Worm (Caenorhabditis elegans) whole organism, dauer: Measurements from ENCODE around the gene C48B4.11.

Experiments used
- unc-62 ChIP-seq: sonication (generic microtip); optimal IDR thresholded peaks from 2 replicates; lab custom pipeline; 2017; ENCODE audit warnings: missing biosample characterization, missing genetic modification reagents, missing genetic modification characterization

Gene C48B4.11

DNA sequence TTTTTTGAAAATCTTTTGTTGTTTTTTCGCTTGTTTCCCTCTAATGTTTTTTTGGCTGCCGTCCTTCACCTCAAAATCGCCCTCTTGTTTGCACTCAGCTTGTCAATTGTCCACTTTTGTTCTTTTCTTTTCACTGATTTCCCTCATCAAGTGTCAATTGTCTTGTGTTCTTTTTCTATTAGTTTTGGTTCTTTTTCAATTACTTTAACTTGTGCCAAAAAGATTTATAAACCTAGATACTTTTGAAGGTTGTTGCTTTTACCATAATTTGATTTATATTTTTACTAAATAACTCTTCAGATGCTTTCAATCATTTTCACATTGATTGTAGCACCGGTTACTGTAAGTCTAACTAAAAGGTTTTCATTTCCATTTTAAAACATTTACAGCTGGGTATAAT is 2.5 kb upstream of the C48B4.11 start, which contains the start of gene C48B4.13:
Gene C48B4.13, plus strand, starts transcription at position 301 of the 400 bp plus-strand sequence.
- TF ChIP-seq unc-62: no peak

- TF ChIP-seq unc-62: no peak
These were observed 1.5 kb downstream of the C48B4.11 start, which contains the start of gene C48B4.10 for ce11 chrIII:9564410-9564809. C48B4.10 (minus strand) TSS chrIII:9564510.

ce11 chrIII:9563235-9563634 is 2.7 kb downstream of the C48B4.11 start, which contains the start of gene C48B4.9:
C48B4.9 (minus strand) TSS chrIII:9563335.
- no peak for TF ChIP-seq unc-62

ce11 chrIII:9561158-9561557 is 4.8 kb downstream of the C48B4.11 start, which contains the start of gene C48B4.8:
C48B4.8 (minus strand) TSS chrIII:9561258.
- no peak for TF ChIP-seq unc-62

DNA sequence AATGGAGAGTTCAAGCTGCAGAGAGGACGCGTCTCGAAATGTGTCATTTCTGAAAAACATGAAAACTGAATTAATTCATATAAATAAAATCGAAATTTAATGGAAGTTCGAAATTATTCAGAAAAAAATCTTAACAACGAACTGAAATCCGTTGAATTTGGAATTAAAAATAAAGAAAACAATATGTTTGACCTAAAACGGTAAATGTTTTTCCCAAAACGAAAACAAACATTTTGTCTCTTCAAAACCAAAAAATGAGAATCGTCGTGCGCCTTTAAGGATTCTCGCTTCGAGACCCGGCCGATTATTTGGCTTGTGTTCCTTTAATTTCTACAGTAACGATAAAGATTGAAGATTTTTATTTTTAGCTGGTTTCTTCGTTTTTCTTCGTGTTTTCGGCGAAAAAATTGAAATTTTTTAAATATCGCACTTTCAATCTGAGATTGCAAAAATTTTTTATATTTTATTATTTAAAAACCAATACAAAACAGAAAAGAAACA is 6.5 kb downstream of the C48B4.11 start, which contains the start of gene C48B4.7:
Gene C48B4.7, minus strand, starts transcription at position 51 of the 501 bp plus-strand sequence.
- TF ChIP-seq unc-62: no peak

DNA sequence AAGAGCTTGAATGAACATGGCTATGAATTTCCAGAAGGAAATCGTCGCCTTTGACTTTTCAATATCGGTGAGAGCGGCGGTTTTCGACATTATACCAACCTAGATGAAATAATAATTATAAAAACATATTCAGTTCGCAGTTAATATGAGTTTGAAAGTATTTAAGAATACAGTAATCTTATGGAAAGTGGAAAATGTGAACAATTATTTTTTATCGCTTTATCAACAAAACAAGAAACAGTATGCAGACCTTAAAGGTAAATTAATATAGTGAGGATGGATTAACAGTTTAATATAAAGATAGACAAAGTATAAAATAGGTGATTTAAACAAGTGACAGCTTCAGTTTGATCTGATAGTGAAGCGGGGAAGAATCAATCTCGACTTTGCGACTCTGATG is 7.5 kb downstream of the C48B4.11 start, which contains the start of gene C48B4.6:
Gene C48B4.6, minus strand, starts transcription at position 101 of the 400 bp plus-strand sequence.
- TF ChIP-seq unc-62: no peak

DNA sequence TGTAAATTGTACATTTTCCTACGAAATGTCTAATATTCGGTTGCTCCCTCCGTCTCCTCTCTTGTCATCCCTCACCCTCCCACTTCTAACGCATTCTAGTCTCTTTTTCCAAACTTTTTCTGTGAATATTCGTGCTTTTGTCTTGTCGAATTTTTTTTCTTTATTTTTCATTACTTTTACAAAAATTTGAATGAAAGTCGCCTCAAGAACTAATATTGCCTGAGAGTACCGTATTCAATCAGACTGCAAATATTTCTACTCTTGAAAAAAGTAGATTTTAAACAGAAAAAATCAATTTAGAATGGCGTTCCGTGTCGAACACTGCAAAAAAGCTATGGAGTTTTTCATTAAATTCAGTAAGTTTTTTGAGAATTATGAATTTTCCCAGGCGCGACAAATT is 9.6 kb downstream of the C48B4.11 start, which contains the start of gene ZK1098.11:
Gene ZK1098.11, plus strand, starts transcription at position 301 of the 400 bp plus-strand sequence.
- TF ChIP-seq unc-62: no peak

DNA sequence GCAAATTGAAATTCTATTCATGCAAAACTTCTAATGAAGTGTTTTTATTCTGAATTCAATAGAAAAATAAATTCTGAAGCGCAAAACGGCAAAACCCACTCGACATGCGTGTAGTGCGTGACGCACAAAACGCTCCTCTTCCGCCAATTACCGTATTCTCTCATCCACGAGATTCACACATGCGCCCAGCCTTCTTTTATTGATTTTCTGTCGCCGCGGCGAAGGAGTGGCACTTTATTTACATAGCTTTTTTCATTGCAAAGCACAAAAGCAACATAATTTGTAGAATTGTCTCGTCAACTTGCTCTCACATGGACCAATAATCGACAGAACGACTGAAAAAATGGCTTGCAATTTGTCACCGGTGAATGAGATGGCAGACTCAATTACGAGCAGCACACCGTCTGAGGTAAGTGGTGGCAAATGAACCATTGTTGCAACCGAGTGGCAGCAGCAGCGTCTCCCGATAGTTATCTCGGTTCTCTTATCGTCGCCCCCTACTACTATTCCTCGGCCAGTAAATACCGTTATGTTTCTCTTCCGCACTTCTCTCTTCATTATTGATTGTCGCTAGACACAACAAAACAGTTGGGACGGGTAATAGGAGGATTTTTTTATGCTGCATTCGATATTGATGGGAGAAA is 19.8 kb downstream of the C48B4.11 start, which contains the start of gene unc-16:
Gene unc-16, plus strand, starts transcription at position 243 of the 644 bp plus-strand sequence.
- TF ChIP-seq unc-62: no peak

ce11 chrIII:9544820-9545219 is 21.1 kb downstream of the C48B4.11 start, which contains the start of gene ZK1098.12:
ZK1098.12 (plus strand) TSS chrIII:9545120.
- TF ChIP-seq unc-62: no peak

ce11 chrIII:9544125-9544524 is 21.8 kb downstream of the C48B4.11 start, which contains the start of gene ZK1098.9:
ZK1098.9 (plus strand) TSS chrIII:9544425.
- TF ChIP-seq unc-62: no peak

DNA sequence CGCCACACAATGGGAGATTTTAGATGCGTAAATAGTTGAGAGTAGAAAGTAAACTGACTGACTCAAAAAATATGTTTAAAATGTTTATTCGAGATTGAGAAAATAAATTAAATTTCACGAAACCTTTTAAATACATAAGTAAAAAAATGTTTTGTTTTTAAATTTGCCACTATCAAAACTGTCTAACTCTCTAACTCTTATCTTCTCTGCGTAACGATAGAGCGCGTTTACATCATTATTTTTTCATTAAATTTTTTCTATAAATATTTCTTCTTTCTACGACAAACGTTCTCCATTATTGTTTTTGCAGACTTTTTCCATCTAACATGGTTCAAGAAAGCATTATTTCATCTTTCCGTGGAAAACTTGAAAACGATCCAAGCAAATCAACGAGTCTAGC is 23.1 kb downstream of the C48B4.11 start, which contains the start of gene eif-2Balpha:
Gene eif-2Balpha, plus strand, starts transcription at position 304 of the 400 bp plus-strand sequence.
- no peak for TF ChIP-seq unc-62

- TF ChIP-seq unc-62: no peak
These were observed 23.6 kb downstream of the C48B4.11 start, which contains the start of gene mut-7 for ce11 chrIII:9542280-9542679. mut-7 (minus strand) TSS chrIII:9542380.

ce11 chrIII:9538655-9539155 is 27.2 kb downstream of the C48B4.11 start, which contains the start of gene ZK1098.3:
ZK1098.3 (minus strand) TSS chrIII:9538705.
- no peak for TF ChIP-seq unc-62

DNA sequence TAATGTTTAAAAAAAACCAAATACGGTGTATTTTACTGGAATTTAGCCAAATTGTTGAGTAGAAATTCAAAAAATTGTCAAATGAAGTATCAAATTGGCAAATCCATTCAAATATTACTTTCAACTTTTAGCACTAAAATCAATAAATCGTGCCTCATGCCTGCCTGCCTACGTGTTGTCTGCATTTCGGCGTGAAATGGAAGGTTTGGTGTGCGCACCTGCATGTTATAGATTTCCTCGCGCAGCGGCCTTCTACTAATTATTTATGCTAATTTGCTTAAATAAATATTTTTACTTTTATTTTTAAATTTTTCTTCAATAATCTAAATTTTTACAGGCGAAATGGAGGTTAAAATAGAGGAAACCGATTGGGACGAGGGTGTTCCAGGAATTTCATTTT is 37.1 kb downstream of the C48B4.11 start, which contains the start of gene ZK1098.2:
Gene ZK1098.2, plus strand, starts transcription at position 336 of the 400 bp plus-strand sequence.
- TF ChIP-seq unc-62: no peak

- TF ChIP-seq unc-62: no peak
These were observed 39.1 kb downstream of the C48B4.11 start, which contains the start of gene ZK1098.6 for ce11 chrIII:9526851-9527250. ZK1098.6 (plus strand) TSS chrIII:9527151.

ce11 chrIII:9525252-9525651 is 40.7 kb downstream of the C48B4.11 start, which contains the start of gene trpp-3:
trpp-3 (plus strand) TSS chrIII:9525552.
- no peak for TF ChIP-seq unc-62

DNA sequence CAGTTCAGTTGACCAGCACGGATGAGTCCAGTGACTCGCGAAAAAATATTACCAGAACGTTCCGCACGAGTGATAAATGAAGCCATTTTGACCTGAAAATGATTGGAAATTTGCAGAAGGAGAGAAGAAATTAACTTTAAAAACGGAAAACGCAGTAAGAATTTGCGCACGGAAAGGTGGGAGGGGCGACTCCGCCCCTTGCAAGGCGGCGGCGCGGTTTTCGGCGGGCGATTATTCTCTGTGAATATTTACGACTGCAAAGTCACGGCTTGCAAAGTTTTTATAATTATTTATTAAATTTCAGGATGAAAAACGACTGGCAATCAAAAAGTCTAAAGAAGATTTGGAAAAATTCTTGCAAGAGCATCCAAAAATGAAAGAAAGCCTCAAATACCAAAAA is 42.3 kb downstream of the C48B4.11 start, which contains the start of gene mrps-23:
Gene mrps-23, minus strand, starts transcription at position 92 of the 400 bp plus-strand sequence.
- no peak for TF ChIP-seq unc-62
